Worm (Caenorhabditis elegans): Measurements from ENCODE around the gene F46B3.8.

Gene F46B3.8

DNA sequence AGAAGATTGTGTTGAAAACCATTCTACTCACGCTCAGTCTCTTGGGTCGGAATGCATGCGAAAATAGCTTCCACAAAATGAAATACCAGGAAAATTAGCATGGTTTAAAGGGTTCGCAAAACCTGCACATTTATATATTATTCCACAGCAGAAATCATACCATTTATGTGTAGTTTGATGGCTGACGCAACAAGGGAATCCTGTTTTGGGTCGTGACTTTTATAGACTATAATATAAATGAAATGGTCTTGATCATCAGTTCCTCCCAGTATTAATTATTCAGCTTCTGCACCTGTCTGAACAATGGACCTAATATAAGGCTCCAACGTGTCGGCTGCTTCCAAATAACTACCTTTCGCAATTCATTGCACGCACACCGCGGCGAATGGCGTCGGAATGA, at the start of gene F46B3.8:
F46B3.8 (minus strand) TSS at position 101 of the 400 bp plus-strand sequence.
- no peak for TF ChIP-seq dao-5 (tag; optimal IDR thresholded peaks at IDR 0.05)
- no peak for TF ChIP-seq W03F9.2 (tag; optimal IDR thresholded peaks at IDR 0.05)
- no peak for TF ChIP-seq him-1 (tag; optimal IDR thresholded peaks at IDR 0.05)

DNA sequence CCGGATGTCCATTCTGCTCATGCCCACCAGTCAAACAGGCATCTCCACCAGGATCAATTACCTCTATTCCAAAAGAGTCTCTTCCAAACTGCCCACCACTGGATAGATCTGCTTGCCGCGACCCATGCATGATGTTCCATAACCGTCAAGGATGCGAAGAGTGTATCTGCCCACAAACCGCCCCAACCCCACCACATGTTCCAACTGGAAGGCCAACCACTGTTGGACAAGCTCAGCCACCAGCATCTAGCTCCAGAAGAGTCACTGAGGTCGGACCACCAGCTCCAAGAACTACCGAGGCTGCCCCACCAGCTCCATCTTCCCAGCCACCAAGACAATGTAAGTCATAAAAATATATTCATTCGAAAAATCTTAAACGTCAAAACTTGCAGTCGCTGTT, 47.7 kb upstream of the F46B3.8 start:
- no peak for TF ChIP-seq W03F9.2 (tag; optimal IDR thresholded peaks at IDR 0.05)
- no peak for TF ChIP-seq him-1 (tag; optimal IDR thresholded peaks at IDR 0.05)
- TF ChIP-seq dao-5 (tag; optimal IDR thresholded peaks at IDR 0.05): no peak

DNA sequence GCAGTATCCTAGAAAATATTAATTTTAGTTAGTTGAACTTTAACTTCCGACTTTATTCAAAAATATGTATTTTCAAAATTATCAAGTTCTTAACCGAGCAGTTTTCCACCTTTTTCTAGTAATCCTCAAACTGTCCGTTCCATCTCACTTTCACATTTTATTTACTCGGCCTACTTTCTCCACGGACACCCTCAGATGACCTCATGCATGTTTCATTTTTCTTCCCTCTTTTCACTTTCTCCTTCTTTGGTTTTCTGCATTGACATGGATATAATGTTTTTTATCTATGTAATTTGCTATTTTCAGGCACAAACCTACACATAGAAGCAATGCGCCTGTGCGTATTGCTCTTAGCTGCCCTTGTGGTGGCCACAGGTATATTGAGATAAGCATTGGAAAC, 43.9 kb upstream of the F46B3.8 start, which contains the start of gene mlt-11:
mlt-11 (plus strand) TSS at position 301 of the 400 bp plus-strand sequence.
- no peak for TF ChIP-seq him-1 (tag; optimal IDR thresholded peaks at IDR 0.05)
- TF ChIP-seq dao-5 (tag; optimal IDR thresholded peaks at IDR 0.05): no peak
- no peak for TF ChIP-seq W03F9.2 (tag; optimal IDR thresholded peaks at IDR 0.05)

DNA sequence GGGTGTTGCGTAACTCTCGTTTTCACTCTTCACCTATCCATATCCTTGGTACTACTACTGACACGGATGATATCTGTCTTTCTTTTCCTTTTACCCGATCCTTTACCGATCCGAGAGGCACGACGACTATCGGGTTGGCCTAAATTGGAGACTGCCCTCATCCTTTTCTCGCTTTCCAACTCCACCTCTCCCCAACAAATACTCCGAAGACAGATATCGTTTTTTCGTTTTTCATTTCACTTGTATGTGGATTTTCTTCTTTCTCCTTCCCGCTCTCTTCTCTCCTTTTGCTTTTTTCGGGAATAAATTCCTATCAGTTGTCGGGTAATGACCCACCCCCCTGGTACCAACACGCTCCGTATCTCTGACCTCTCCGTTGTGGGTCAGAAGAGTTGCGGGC, 42.0 kb upstream of the F46B3.8 start:
- no peak for TF ChIP-seq W03F9.2 (tag; optimal IDR thresholded peaks at IDR 0.05)
- no peak for TF ChIP-seq dao-5 (tag; optimal IDR thresholded peaks at IDR 0.05)
- TF ChIP-seq him-1 (tag; optimal IDR thresholded peaks at IDR 0.05): no peak

DNA sequence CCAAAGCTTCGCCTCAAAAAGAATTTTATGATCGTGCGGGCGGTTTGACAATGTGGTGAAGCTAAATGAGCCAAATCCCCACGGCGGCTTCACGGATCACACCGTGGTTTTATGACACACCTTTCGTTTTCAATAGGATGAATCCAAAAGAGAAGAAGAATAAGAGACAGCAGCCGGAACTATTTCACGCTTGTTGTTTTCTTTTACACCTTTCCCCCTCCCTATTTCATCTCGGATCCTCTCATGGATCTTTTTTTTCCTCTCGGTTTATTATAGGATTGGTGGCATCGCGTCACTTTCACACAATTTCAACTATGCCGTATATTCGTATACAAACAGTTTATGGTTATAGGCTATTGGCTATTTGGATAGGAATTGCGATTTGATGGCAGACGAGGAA, 40.8 kb upstream of the F46B3.8 start:
- TF ChIP-seq W03F9.2 (tag; optimal IDR thresholded peaks at IDR 0.05): no peak
- TF ChIP-seq dao-5 (tag; optimal IDR thresholded peaks at IDR 0.05): no peak
- no peak for TF ChIP-seq him-1 (tag; optimal IDR thresholded peaks at IDR 0.05)

DNA sequence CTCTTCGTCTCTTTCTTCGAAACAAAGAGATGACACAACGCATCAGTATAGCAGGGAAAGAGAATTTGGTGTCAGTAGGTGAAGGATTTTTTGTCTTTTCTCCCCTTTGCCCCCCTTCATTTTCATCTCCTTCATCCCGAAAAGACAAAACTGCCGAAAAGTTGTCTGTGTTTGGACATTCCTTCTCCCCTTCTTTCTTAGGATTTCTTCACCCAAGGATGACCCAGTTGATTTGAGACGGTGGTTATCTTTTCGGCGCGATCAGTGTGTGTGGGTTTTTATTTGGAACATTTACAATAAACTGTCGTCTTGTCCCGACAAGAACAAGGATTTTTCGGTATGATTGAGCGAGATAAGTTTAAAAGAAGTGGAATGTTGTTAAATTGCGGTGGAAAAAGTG, 39.5 kb upstream of the F46B3.8 start:
- TF ChIP-seq him-1 (tag; optimal IDR thresholded peaks at IDR 0.05) (no peak), dao-5 (tag; optimal IDR thresholded peaks at IDR 0.05) (no peak), W03F9.2 (tag; optimal IDR thresholded peaks at IDR 0.05) (no peak)

DNA sequence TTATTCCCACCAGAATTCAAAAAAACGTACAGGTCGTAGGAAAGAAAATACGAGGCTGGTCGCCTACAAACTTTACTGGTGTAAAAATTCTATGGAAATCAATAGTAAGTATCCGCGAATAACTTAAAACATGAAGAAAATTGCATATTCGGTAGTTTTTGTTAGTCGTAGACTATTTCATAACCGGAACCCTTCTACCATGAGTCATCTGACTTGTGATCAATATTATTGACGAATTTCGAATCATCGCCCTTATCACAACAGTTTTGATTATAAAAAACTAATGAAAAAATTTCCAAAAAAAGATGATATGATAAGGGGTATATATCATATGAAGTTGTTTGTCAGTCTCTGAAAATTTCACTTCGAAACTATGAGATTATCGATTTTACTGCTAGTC, 37.1 kb upstream of the F46B3.8 start, which contains the start of gene W01F3.2:
W01F3.2 (plus strand) TSS at position 301 of the 400 bp plus-strand sequence.
- TF ChIP-seq dao-5 (tag; optimal IDR thresholded peaks at IDR 0.05) (no peak), him-1 (tag; optimal IDR thresholded peaks at IDR 0.05) (no peak), W03F9.2 (tag; optimal IDR thresholded peaks at IDR 0.05) (no peak)

DNA sequence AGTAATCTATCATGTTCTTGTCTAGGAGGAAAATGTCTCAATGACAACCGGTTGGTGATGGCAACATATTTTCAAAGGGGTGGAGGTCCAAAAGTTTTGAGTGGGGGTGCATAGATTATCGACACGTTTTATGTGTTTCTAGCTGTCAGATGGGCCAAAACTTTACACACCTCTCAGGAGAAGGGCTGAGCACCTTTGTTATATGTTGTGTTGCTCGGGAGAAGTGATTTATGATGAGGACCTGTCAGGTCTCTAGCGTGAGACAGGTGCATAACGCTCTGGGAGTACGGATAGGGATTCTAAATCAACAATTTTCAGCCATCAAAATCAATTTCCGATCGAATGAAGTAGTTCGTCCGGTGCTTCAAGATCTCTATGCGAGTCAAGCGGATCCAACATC, 33.7 kb upstream of the F46B3.8 start:
- TF ChIP-seq dao-5 (tag; optimal IDR thresholded peaks at IDR 0.05) (no peak), him-1 (tag; optimal IDR thresholded peaks at IDR 0.05) (no peak), W03F9.2 (tag; optimal IDR thresholded peaks at IDR 0.05) (no peak)

DNA sequence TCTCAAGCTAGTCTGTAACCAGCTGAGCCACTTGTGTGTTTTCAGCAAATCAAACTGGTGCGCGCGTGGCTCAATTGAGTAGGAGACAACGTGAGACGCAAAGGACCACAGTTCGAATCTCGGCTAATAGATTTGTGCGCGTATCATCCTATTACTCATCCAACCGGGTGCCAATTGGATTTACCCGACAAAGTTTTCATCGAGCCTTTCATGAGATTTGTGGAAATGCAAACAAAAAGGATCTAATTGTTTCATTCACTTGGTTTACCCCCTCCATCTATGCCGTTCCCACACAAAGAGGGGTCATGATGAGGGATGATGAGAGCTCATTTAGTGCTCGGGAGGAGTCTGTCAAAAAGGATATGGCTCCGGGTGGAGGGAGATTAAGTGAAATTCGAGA, 32.2 kb upstream of the F46B3.8 start:
- TF ChIP-seq him-1 (tag; optimal IDR thresholded peaks at IDR 0.05) (no peak), W03F9.2 (tag; optimal IDR thresholded peaks at IDR 0.05) (no peak), dao-5 (tag; optimal IDR thresholded peaks at IDR 0.05) (no peak)

DNA sequence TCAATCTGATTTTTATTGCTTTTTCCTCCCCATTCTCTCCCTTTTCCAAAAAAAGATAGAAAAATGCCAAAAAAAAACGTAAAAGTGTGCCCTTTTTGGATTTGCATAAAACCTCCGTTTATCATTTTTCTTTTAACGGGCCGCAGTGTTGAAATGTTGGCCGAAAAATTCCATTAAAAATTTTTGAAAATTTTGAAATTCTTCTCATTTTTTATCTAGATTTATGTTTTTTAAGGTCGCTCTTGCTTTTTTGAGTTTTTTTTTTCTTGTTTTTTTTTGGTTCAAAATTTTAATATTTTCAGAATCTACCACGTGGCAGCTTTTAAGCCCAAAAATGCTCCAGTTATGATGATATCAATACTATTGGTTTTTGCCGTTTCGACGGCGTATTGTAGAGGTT, 31.4 kb upstream of the F46B3.8 start, which contains the start of gene mnr-1:
mnr-1 (plus strand) TSS at position 301 of the 400 bp plus-strand sequence.
- TF ChIP-seq him-1 (tag; optimal IDR thresholded peaks at IDR 0.05): no peak
- no peak for TF ChIP-seq W03F9.2 (tag; optimal IDR thresholded peaks at IDR 0.05)
- TF ChIP-seq dao-5 (tag; optimal IDR thresholded peaks at IDR 0.05): no peak

DNA sequence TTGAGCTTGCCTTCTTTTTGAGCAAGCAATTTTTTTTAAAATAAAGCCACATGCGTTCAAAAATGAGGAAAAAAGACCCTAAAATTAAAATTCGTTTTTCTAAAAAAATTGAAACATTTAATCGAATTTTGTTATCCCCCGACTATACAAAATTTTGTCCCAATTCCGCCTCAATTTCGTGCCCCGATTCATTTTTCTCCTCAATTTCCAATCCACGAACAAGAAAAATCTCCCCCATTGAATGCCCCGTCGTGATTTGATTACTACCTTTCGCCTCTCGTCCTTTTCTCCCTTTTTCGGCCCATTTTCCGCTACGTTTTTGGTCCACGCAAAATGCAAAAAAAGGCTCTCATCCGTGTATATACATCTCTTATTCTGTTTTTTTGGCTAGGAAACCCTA, 29.0 kb upstream of the F46B3.8 start:
- no peak for TF ChIP-seq W03F9.2 (tag; optimal IDR thresholded peaks at IDR 0.05)
- TF ChIP-seq him-1 (tag; optimal IDR thresholded peaks at IDR 0.05): no peak
- TF ChIP-seq dao-5 (tag; optimal IDR thresholded peaks at IDR 0.05): no peak

DNA sequence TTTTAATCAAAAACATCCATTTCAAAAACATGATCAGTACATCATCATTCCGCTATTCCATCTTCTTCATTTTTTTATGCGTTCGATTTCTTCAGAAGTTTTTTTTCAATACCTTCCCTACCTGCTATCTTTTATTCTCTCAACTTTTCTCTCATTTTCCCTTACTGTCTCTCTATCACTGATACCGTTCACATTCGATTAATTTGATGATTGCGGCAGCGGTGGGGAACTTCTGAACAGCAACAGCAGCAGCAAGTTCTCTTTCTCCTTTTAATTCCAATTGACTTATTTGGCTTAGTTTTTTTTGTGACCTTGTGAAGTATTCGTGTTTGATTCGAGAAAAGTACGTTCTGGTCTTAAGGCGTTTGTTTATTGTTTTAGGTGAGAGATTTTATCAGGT, 25.9 kb upstream of the F46B3.8 start:
- TF ChIP-seq dao-5 (tag; optimal IDR thresholded peaks at IDR 0.05): no peak
- TF ChIP-seq W03F9.2 (tag; optimal IDR thresholded peaks at IDR 0.05): no peak
- no peak for TF ChIP-seq him-1 (tag; optimal IDR thresholded peaks at IDR 0.05)

DNA sequence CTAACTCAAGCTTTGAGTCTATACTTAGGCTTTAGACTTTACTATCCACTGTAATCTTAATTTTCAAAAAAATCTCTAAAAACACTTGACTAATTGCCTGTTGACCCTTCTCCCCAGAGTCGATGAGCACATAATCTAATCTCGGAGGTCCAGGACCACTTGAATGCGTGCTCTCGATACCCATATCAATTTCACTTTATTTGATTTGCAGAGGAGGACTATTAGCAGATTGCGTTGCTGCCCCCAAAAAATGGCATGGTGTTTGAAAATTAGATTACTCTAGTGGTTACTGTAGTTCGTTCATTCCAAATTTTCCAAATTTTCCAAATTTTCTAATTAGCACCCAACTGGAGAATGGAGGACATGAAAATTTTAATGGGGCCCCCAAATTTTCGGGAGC, 22.5 kb upstream of the F46B3.8 start:
- TF ChIP-seq him-1 (tag; optimal IDR thresholded peaks at IDR 0.05) (no peak), dao-5 (tag; optimal IDR thresholded peaks at IDR 0.05) (no peak), W03F9.2 (tag; optimal IDR thresholded peaks at IDR 0.05) (no peak)

DNA sequence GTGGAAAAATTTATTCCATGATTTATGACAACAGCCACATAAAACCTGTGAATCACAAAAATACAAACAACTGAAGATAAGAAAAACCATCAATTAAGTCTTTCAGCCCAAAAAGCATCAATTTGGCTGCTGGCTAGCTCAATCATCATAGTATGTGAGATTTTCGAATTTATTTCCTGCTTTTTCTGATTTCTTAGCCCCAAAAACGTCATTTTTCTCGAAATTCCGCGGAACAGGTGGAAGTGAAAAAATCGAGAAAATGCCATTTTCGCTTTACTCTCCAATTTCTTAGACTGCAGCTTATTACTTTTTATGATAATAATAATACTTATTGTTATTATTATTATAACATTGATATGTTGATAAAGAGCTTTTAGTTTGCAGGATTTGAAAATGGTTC, 18.9 kb upstream of the F46B3.8 start, which contains the start of gene srxa-15:
srxa-15 (plus strand) TSS at position 301 of the 400 bp plus-strand sequence.
- no peak for TF ChIP-seq W03F9.2 (tag; optimal IDR thresholded peaks at IDR 0.05)
- TF ChIP-seq him-1 (tag; optimal IDR thresholded peaks at IDR 0.05): no peak

DNA sequence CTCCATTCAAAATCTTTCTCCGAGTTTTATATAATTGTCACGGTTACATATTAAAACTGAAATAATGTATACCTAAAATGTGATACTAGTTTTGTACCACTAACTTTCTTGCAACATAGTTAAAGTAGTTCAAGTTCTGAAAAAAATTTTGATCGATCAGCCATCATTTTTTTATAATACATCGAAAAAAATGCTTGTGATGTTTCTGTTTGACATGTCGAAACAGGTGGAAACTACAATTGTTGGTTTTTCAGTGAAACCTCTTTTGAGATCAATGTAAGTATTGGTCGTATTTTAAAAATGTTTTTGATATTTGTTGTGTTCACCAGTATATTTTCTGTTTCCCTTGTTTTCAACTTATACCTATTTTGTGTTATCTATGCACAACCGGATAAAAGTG, 16.3 kb upstream of the F46B3.8 start, which contains the start of gene srxa-14:
srxa-14 (plus strand) TSS at position 301 of the 400 bp plus-strand sequence.
- TF ChIP-seq him-1 (tag; optimal IDR thresholded peaks at IDR 0.05): no peak
- TF ChIP-seq dao-5 (tag; optimal IDR thresholded peaks at IDR 0.05): no peak
- TF ChIP-seq W03F9.2 (tag; optimal IDR thresholded peaks at IDR 0.05): no peak
